Fruit fly (Drosophila melanogaster) Kc167 (cell line): ENCODE results near the gene Mst89B.

Experiments used
- Myc ChIP-seq: fragments of >200 bp; optimal IDR thresholded peaks from 2 replicates; lab custom pipeline; 2017; ENCODE audit warnings: missing external identifiers
- h ChIP-seq: fragments of >200 bp; optimal IDR thresholded peaks from 3 replicates; lab custom pipeline; 2018; ENCODE audit warnings: missing external identifiers
- insv ChIP-seq: fragments of >200 bp; optimal IDR thresholded peaks from 3 replicates; lab custom pipeline; 2018; ENCODE audit warnings: missing external identifiers
- ttk ChIP-seq: sonication (Bioruptor generic); optimal IDR thresholded peaks from 2 replicates; lab custom pipeline; 2017; ENCODE audit warnings: missing external identifiers

DNA sequence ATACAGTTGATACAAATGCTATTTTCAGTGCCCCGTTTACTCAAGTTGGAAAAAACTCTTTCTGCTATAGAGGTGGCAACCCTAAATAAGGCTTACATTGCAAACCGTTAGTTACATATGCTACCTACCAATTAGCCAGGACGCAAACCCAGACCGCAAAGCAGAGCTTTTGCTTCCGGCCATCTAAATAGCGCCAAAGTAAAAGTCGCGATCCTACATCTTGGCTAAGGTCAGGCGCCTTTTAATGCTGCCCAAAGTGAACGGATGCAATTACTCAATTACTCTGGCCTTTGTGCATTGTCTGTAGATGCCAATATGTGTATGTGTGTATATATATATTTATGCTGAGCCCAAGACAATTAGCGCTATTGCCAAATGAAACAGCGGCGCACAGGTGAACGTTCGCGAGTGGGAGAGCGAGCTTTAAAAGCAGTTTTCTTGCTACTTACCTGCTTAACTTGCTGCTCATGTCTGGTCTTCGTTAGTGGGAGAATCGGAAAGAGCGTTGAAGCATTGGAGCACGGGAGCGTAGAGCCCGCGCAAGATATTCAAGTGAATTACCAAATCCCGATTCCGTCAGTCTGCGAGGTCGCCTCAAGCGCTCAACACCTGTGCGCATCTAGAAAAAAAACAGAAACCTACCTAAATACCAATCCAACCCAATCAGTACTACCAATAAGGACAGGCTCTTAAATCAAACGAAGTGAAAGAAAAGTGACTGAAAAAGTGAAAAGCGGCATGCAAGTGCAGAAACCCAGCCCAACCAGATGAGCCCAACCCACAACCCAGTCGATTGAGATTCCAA, 38.6 kb downstream of the Mst89B start, which contains the start of gene Zip89B:
- no peak for TF ChIP-seq h (lab: Kevin White, UChicago)
- no peak for TF ChIP-seq insv
- no peak for TF ChIP-seq Myc
- TF ChIP-seq ttk (lab: Kevin White, UChicago): no peak
